Fruit fly (Drosophila melanogaster) whole organism, prepupa: Measurements from ENCODE around the gene Mgat2.

Source experiments
- Blimp-1 ChIP-seq: fragments of 200-800 bp; sonication (Bioruptor generic); optimal IDR thresholded peaks from 3 replicates; lab custom pipeline; 2017; ENCODE audit warnings: missing biosample characterization, missing genetic modification characterization, mild to moderate bottlenecking, moderate library complexity, missing genetic modification reagents
- CG10631 ChIP-seq: fragments of 200-800 bp; sonication (Bioruptor generic); optimal IDR thresholded peaks from 2 replicates; lab custom pipeline; 2016; ENCODE audit warnings: missing biosample characterization, missing genetic modification characterization
- CG10669 ChIP-seq: fragments of 200-800 bp; sonication (Bioruptor generic); optimal IDR thresholded peaks from 3 replicates; lab custom pipeline; 2018; ENCODE audit warnings: missing biosample characterization, mild to moderate bottlenecking, missing genetic modification characterization, moderate library complexity
- CG11294 ChIP-seq: fragments of 200-800 bp; sonication (Bioruptor generic); IDR thresholded peaks from 2 replicates; pipeline ENCODE4 v1.3.6; 2022; ENCODE audit warnings: missing biosample characterization, missing genetic modification characterization
- CG11902 ChIP-seq: fragments of 200-800 bp; sonication (Bioruptor generic); optimal IDR thresholded peaks from 3 replicates; lab custom pipeline; 2016; ENCODE audit warnings: missing biosample characterization, missing genetic modification characterization
- CG1621 ChIP-seq: fragments of 200-800 bp; sonication (Bioruptor generic); optimal IDR thresholded peaks from 3 replicates; lab custom pipeline; 2018; ENCODE audit warnings: missing biosample characterization, mild to moderate bottlenecking, missing genetic modification characterization
- CG16779 ChIP-seq: fragments of 200-800 bp; sonication (Bioruptor generic); optimal IDR thresholded peaks from 3 replicates; lab custom pipeline; 2017; ENCODE audit warnings: missing biosample characterization, mild to moderate bottlenecking, missing genetic modification characterization
- CG32006 ChIP-seq: fragments of 200-800 bp; sonication (Bioruptor generic); optimal IDR thresholded peaks from 3 replicates; lab custom pipeline; 2017; ENCODE audit warnings: missing biosample characterization, mild to moderate bottlenecking, missing genetic modification characterization
- CG34406 ChIP-seq: fragments of 200-800 bp; sonication (Bioruptor generic); optimal IDR thresholded peaks from 3 replicates; lab custom pipeline; 2016; ENCODE audit warnings: missing biosample characterization, missing genetic modification characterization
- CG3919 ChIP-seq: fragments of 200-800 bp; sonication (Bioruptor generic); optimal IDR thresholded peaks from 3 replicates; lab custom pipeline; 2016; ENCODE audit warnings: missing biosample characterization, missing genetic modification characterization
- CG4318 ChIP-seq: fragments of 200-800 bp; sonication (Bioruptor generic); optimal IDR thresholded peaks from 3 replicates; lab custom pipeline; 2017; ENCODE audit warnings: missing biosample characterization, mild to moderate bottlenecking, missing genetic modification characterization
- CG6163 ChIP-seq: fragments of 200-800 bp; sonication (Bioruptor generic); IDR thresholded peaks from 3 replicates; pipeline ENCODE4 v1.3.6; 2022; ENCODE audit warnings: missing biosample characterization, missing genetic modification characterization
- CG6276 ChIP-seq: fragments of 200-800 bp; sonication (Bioruptor generic); optimal IDR thresholded peaks from 2 replicates; lab custom pipeline; 2017; ENCODE audit warnings: missing biosample characterization, mild to moderate bottlenecking, missing genetic modification characterization
- CG6792 ChIP-seq: fragments of 200-800 bp; sonication (Bioruptor generic); optimal IDR thresholded peaks from 3 replicates; lab custom pipeline; 2016; ENCODE audit warnings: missing biosample characterization, missing genetic modification characterization
- CG6854 ChIP-seq: fragments of 200-800 bp; sonication (Bioruptor generic); optimal IDR thresholded peaks from 2 replicates; lab custom pipeline; 2017; ENCODE audit warnings: missing biosample characterization, mild to moderate bottlenecking, missing genetic modification characterization
- CG7368 ChIP-seq: fragments of 200-800 bp; sonication (Bioruptor generic); optimal IDR thresholded peaks from 3 replicates; lab custom pipeline; 2016; ENCODE audit warnings: missing biosample characterization, missing genetic modification characterization
- CG8119 ChIP-seq: fragments of 200-800 bp; sonication (Bioruptor generic); IDR thresholded peaks from 3 replicates; pipeline ENCODE4 v1.3.6; 2022; ENCODE audit warnings: missing biosample characterization, missing genetic modification characterization
- CG8319 ChIP-seq: fragments of 200-800 bp; sonication (Bioruptor generic); optimal IDR thresholded peaks from 3 replicates; lab custom pipeline; 2016; ENCODE audit warnings: missing biosample characterization, missing genetic modification characterization
- CG8632 ChIP-seq: fragments of 200-800 bp; sonication (Bioruptor generic); optimal IDR thresholded peaks from 3 replicates; lab custom pipeline; 2016; ENCODE audit warnings: missing biosample characterization, missing genetic modification characterization
- CG9139 ChIP-seq: fragments of 200-800 bp; sonication (Bioruptor generic); optimal IDR thresholded peaks from 3 replicates; lab custom pipeline; 2017; ENCODE audit warnings: missing biosample characterization, mild to moderate bottlenecking, missing genetic modification characterization
- Eip78C ChIP-seq: fragments of 200-800 bp; sonication (Bioruptor generic); peaks from one replicate; lab custom pipeline; 2016; ENCODE audit warnings: missing biosample characterization, missing genetic modification characterization
- Eip93F ChIP-seq: fragments of 200-800 bp; sonication (Bioruptor generic); optimal IDR thresholded peaks from 2 replicates; lab custom pipeline; 2016; ENCODE audit warnings: missing biosample characterization, mild to moderate bottlenecking, missing genetic modification characterization
- Ets21C ChIP-seq: fragments of 200-800 bp; sonication (Bioruptor generic); optimal IDR thresholded peaks from 3 replicates; lab custom pipeline; 2016; ENCODE audit warnings: missing biosample characterization, missing genetic modification characterization
- Ets96B ChIP-seq: fragments of 200-800 bp; optimal IDR thresholded peaks from 2 replicates; lab custom pipeline; 2019; ENCODE audit warnings: missing biosample characterization, mild to moderate bottlenecking, missing genetic modification characterization, moderate library complexity
- Gug ChIP-seq: fragments of 200-800 bp; sonication (Bioruptor generic); IDR thresholded peaks from 2 replicates; pipeline ENCODE4 v1.3.6; 2022; ENCODE audit warnings: missing biosample characterization, missing genetic modification characterization
- Hr38 ChIP-seq: sonication (Bioruptor generic); optimal IDR thresholded peaks from 2 replicates; lab custom pipeline; 2016; ENCODE audit warnings: missing biosample characterization, missing genetic modification characterization
- Lpt ChIP-seq: fragments of 200-800 bp; sonication (Bioruptor generic); optimal IDR thresholded peaks from 3 replicates; lab custom pipeline; 2016; ENCODE audit warnings: missing biosample characterization, missing genetic modification characterization
- Met ChIP-seq: fragments of 200-800 bp; sonication (Bioruptor generic); optimal IDR thresholded peaks from 3 replicates; lab custom pipeline; 2016; ENCODE audit warnings: missing biosample characterization, missing genetic modification characterization
- OdsH ChIP-seq: fragments of 200-800 bp; sonication (Bioruptor generic); optimal IDR thresholded peaks from 3 replicates; lab custom pipeline; 2016; ENCODE audit warnings: missing biosample characterization, missing genetic modification characterization
- Smox ChIP-seq: fragments of 200-800 bp; sonication (Bioruptor generic); optimal IDR thresholded peaks from 3 replicates; lab custom pipeline; 2016; ENCODE audit warnings: missing biosample characterization, missing genetic modification characterization
- Sox102F ChIP-seq: fragments of 200-800 bp; sonication (Bioruptor generic); optimal IDR thresholded peaks from 2 replicates; lab custom pipeline; 2016; ENCODE audit warnings: missing biosample characterization, mild to moderate bottlenecking, missing genetic modification characterization
- Sox14 ChIP-seq: fragments of 200-800 bp; sonication (Bioruptor generic); optimal IDR thresholded peaks from 3 replicates; lab custom pipeline; 2016; ENCODE audit warnings: missing biosample characterization, missing genetic modification characterization
- Sox15 ChIP-seq: fragments of 200-800 bp; sonication (Bioruptor generic); optimal IDR thresholded peaks from 3 replicates; lab custom pipeline; 2016; ENCODE audit warnings: missing biosample characterization, missing genetic modification characterization
- achi ChIP-seq: fragments of 200-800 bp; sonication (Bioruptor generic); optimal IDR thresholded peaks from 3 replicates; lab custom pipeline; 2016; ENCODE audit warnings: missing biosample characterization, missing genetic modification characterization
- acj6 ChIP-seq: fragments of 200-800 bp; sonication (Bioruptor generic); optimal IDR thresholded peaks from 3 replicates; lab custom pipeline; 2016; ENCODE audit warnings: missing biosample characterization, missing genetic modification characterization
- cyc ChIP-seq: fragments of 200-800 bp; sonication (Bioruptor generic); optimal IDR thresholded peaks from 3 replicates; lab custom pipeline; 2016; ENCODE audit warnings: missing biosample characterization, missing genetic modification characterization
- dsx ChIP-seq: fragments of 200-800 bp; optimal IDR thresholded peaks from 3 replicates; lab custom pipeline; 2019; ENCODE audit warnings: missing biosample characterization, mild to moderate bottlenecking, missing genetic modification characterization, moderate library complexity; ENCODE audit not compliant: poor library complexity, severe bottlenecking
- eg ChIP-seq: fragments of 200-800 bp; sonication (Bioruptor generic); IDR thresholded peaks from 3 replicates; pipeline ENCODE4 v1.3.6; 2022; ENCODE audit warnings: missing biosample characterization, missing genetic modification characterization
- esn ChIP-seq: fragments of 200-800 bp; sonication (Bioruptor generic); optimal IDR thresholded peaks from 2 replicates; lab custom pipeline; 2016; ENCODE audit warnings: missing biosample characterization, mild to moderate bottlenecking, missing genetic modification characterization, moderate library complexity
- fd59A ChIP-seq: fragments of 200-800 bp; sonication (Bioruptor generic); optimal IDR thresholded peaks from 2 replicates; lab custom pipeline; 2017; ENCODE audit warnings: missing biosample characterization, mild to moderate bottlenecking, missing genetic modification characterization, missing genetic modification reagents
- fd85E ChIP-seq: fragments of 200-800 bp; sonication (Bioruptor generic); optimal IDR thresholded peaks from 3 replicates; lab custom pipeline; 2016; ENCODE audit warnings: missing biosample characterization, missing genetic modification characterization
- fkh ChIP-seq: fragments of 200-800 bp; sonication (Bioruptor generic); optimal IDR thresholded peaks from 3 replicates; lab custom pipeline; 2017; ENCODE audit warnings: missing biosample characterization, mild to moderate bottlenecking, missing genetic modification characterization, moderate library complexity
- net ChIP-seq: fragments of 200-800 bp; sonication (Bioruptor generic); optimal IDR thresholded peaks from 3 replicates; lab custom pipeline; 2016; ENCODE audit warnings: missing biosample characterization, missing genetic modification characterization
- pdm3 ChIP-seq: fragments of 200-800 bp; sonication (Bioruptor generic); optimal IDR thresholded peaks from 3 replicates; lab custom pipeline; 2016; ENCODE audit warnings: missing biosample characterization, missing genetic modification characterization
- salr ChIP-seq, 2 experiments: fragments of 200-800 bp; sonication (Bioruptor generic); optimal IDR thresholded peaks; 3 replicates each; lab custom pipeline; 2016 to 2018; ENCODE audit warnings: missing biosample characterization in 2 of 2, missing genetic modification characterization in 2 of 2, mild to moderate bottlenecking in 1 of 2
- spab ChIP-seq: fragments of 200-800 bp; sonication (Bioruptor generic); optimal IDR thresholded peaks from 2 replicates; lab custom pipeline; 2017; ENCODE audit warnings: missing biosample characterization, mild to moderate bottlenecking, missing genetic modification characterization, missing genetic modification reagents
- ss ChIP-seq, 2 experiments: fragments of 200-800 bp; sonication (Bioruptor generic); optimal IDR thresholded peaks; 2 replicates in 1 of 2; 3 replicates in 1 of 2; lab custom pipeline; 2017 to 2018; ENCODE audit warnings: mild to moderate bottlenecking in 2 of 2, missing biosample characterization in 2 of 2, missing genetic modification characterization in 2 of 2, moderate library complexity in 1 of 2
- topi ChIP-seq: fragments of 200-800 bp; sonication (Bioruptor generic); optimal IDR thresholded peaks from 3 replicates; lab custom pipeline; 2016; ENCODE audit warnings: missing biosample characterization, missing genetic modification characterization
- vri ChIP-seq: fragments of 200-800 bp; sonication (Bioruptor generic); optimal IDR thresholded peaks from 3 replicates; lab custom pipeline; 2016; ENCODE audit warnings: missing biosample characterization, mild to moderate bottlenecking, missing genetic modification characterization

Gene Mgat2

dm6 chr3R:29982027-29982426 lies 40.0 kb downstream of the Mgat2 start (continued):
- no peak for TF ChIP-seq CG11902 (GFP tag; lab: Kevin White, UChicago)
- no peak for TF ChIP-seq CG1621 (tag; lab: Kevin White, UChicago)
- no peak for TF ChIP-seq CG6854 (GFP tag; lab: Kevin White, UChicago)
- TF ChIP-seq CG16779, result no peak
- TF ChIP-seq CG6276 (GFP tag; lab: Kevin White, UChicago), result peak; percentile 2
- peak; percentile 24 for TF ChIP-seq CG10631
- no peak for TF ChIP-seq net (GFP tag; lab: Kevin White, UChicago)

- TF ChIP-seq achi (peak; percentile 28), CG8632 (GFP tag; lab: Kevin White, UChicago) (peak; percentile 8), CG16779 (no peak), CG1621 (tag; lab: Kevin White, UChicago) (no peak), spab (GFP tag; lab: Kevin White, UChicago) (no peak), esn (GFP tag; lab: Kevin White, UChicago) (peak; percentile 49), Sox15 (GFP tag; lab: Kevin White, UChicago) (no peak), CG32006 (GFP tag; lab: Kevin White, UChicago) (peak; percentile 48), Lpt (peak; percentile 15), CG6854 (GFP tag; lab: Kevin White, UChicago) (no peak), CG4318 (GFP tag; lab: Kevin White, UChicago) (peak; percentile 6), acj6 (GFP tag; lab: Kevin White, UChicago) (peak; percentile 34), fd85E (GFP tag; lab: Kevin White, UChicago) (no peak), CG7368 (GFP tag; lab: Kevin White, UChicago) (no peak), net (GFP tag; lab: Kevin White, UChicago) (no peak), vri (GFP tag; lab: Kevin White, UChicago) (no peak), CG11294 (GFP tag; lab: Robert Waterston, UW) (no peak), ss (GFP tag; optimal IDR thresholded peaks at IDR 0.05; lab: Kevin White, UChicago) (no peak), CG34406 (GFP tag; lab: Kevin White, UChicago) (peak; percentile 18), CG9139 (no peak), fkh (no peak), topi (GFP tag; lab: Kevin White, UChicago) (peak; percentile 25), fd59A (GFP tag; lab: Kevin White, UChicago) (no peak), CG6792 (GFP tag; lab: Kevin White, UChicago) (peak; percentile 51), CG11902 (GFP tag; lab: Kevin White, UChicago) (no peak), Ets96B (tag; lab: Kevin White, UChicago) (no peak), eg (GFP tag; lab: Robert Waterston, UW) (peak; percentile 21; the same call in 1 of the 3 replicates), CG6276 (GFP tag; lab: Kevin White, UChicago) (peak; percentile 16), Blimp-1 (no peak), CG8319 (GFP tag; lab: Kevin White, UChicago) (no peak), Eip78C (GFP tag; lab: Kevin White, UChicago) (peak; percentile 77), CG3919 (GFP tag; lab: Kevin White, UChicago) (peak; percentile 32), pdm3 (GFP tag; lab: Kevin White, UChicago) (peak; percentile 22), Smox (GFP tag; lab: Kevin White, UChicago) (peak; percentile 14), dsx (no peak), salr (GFP tag; optimal IDR thresholded peaks at IDR 0.05; lab: Kevin White, UChicago) (no peak), Eip93F (no peak), Met (no peak), Gug (GFP tag; lab: Robert Waterston, UW) (peak; percentile 24; the same call in 1 of the 2 replicates), OdsH (GFP tag; lab: Kevin White, UChicago) (peak; percentile 59), CG10669 (GFP tag; lab: Kevin White, UChicago) (no peak), cyc (GFP tag; lab: Kevin White, UChicago) (peak; percentile 48), Sox14 (GFP tag; lab: Kevin White, UChicago) (peak; percentile 24), Ets21C (GFP tag; lab: Kevin White, UChicago) (peak; percentile 34), Hr38 (GFP tag; lab: Kevin White, UChicago) (no peak), Sox102F (peak; percentile 49), CG8119 (GFP tag; lab: Robert Waterston, UW) (peak; percentile 39), CG6163 (GFP tag; lab: Robert Waterston, UW) (peak; percentile 70)
These were observed 40.5 kb downstream of the Mgat2 start for dm6 chr3R:29981479-29981878.
